Fruit fly (Drosophila melanogaster): Measurements from ENCODE around the gene Papst2.

Papst2 gene

DNA sequence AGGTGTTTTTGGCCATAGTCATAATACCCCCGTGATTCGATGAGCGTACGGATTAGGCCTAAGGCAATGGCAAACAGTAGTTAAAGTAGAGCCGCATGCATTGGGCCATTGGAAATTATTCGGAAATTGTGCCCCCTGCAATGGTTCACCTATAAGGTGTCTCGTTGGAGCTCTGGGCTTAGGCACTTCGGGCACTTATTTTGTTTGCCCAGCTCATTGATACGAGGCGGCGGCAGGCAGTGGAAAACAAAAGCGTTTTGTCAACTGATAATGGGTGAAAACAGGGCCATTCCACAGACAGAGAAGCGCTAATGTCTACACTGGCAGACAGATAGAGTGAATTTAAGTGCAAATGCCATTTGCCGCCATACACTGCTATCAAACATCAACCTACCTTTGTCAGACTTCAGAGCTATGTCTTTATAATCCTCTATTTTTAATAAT, 36.3 kb upstream of the Papst2 start (continued):
- TF ChIP-seq CG17829 (tag; optimal IDR thresholded peaks at IDR 0.05): no peak
- TF ChIP-seq CG17328 (GFP tag; IDR thresholded peaks at IDR 0.05): no peak
- TF ChIP-seq cas (GFP tag; IDR thresholded peaks at IDR 0.05): 0 out of 2 replicates have a peak, but pooled peaks have one; percentile 25
- TF ChIP-seq jing (GFP tag; optimal IDR thresholded peaks at IDR 0.05): no peak
- peak; percentile 46; the same call in 2 of the 3 replicates for TF ChIP-seq dysf (GFP tag; IDR thresholded peaks at IDR 0.05)
- TF ChIP-seq YL-1 (GFP tag; optimal IDR thresholded peaks at IDR 0.05): no peak
- TF ChIP-seq ind (GFP tag; optimal IDR thresholded peaks at IDR 0.05): no peak
- TF ChIP-seq tgo (GFP tag; IDR thresholded peaks at IDR 0.05): peak; percentile 53
- no peak for TF ChIP-seq CG9817 (tag; optimal IDR thresholded peaks at IDR 0.05)
- TF ChIP-seq sens (GFP tag): peak; percentile 75
- peak; percentile 10 for TF ChIP-seq Antp (GFP tag; optimal IDR thresholded peaks at IDR 0.05)
- peak; percentile 9 for TF ChIP-seq Fer1 (GFP tag; optimal IDR thresholded peaks at IDR 0.05)
- no peak for TF ChIP-seq sna (GFP tag; IDR thresholded peaks at IDR 0.05; ENCODE audit: partially characterized antibody)
- no peak for TF ChIP-seq org-1 (GFP tag; optimal IDR thresholded peaks at IDR 0.05)
- no peak for TF ChIP-seq CG11093 (GFP tag; IDR thresholded peaks at IDR 0.05)
- no peak for TF ChIP-seq Oaz (GFP tag; IDR thresholded peaks at IDR 0.05)
- no peak for TF ChIP-seq tin (GFP tag; optimal IDR thresholded peaks at IDR 0.05)
- TF ChIP-seq B-H2 (GFP tag; optimal IDR thresholded peaks at IDR 0.05): peak; percentile 39
- peak; percentile 41; the same call in 1 of the 3 replicates for TF ChIP-seq Aef1 (GFP tag; IDR thresholded peaks at IDR 0.05)
- 0 out of 3 replicates have a peak, but pooled peaks have one; percentile 6 for TF ChIP-seq CG17361 (GFP tag; IDR thresholded peaks at IDR 0.05)
- TF ChIP-seq phol (tag; optimal IDR thresholded peaks at IDR 0.05): no peak
- TF ChIP-seq ac (GFP tag; optimal IDR thresholded peaks at IDR 0.05): no peak
- no peak for TF ChIP-seq CG7963 (GFP tag; IDR thresholded peaks at IDR 0.05; ENCODE audit: partially characterized antibody)
- TF ChIP-seq Sry-β (GFP tag; optimal IDR thresholded peaks at IDR 0.05): no peak
- TF ChIP-seq so (GFP tag; IDR thresholded peaks at IDR 0.05): 0 out of 3 replicates have a peak, but pooled peaks have one; percentile 41
- no peak for TF ChIP-seq D19B (GFP tag; optimal IDR thresholded peaks at IDR 0.05)
- peak; percentile 41; the same call in 1 of the 2 replicates for TF ChIP-seq CG32532 (GFP tag; IDR thresholded peaks at IDR 0.05)
- peak; percentile 4 for TF ChIP-seq NfI (GFP tag; optimal IDR thresholded peaks at IDR 0.05)
- peak; percentile 51 for TF ChIP-seq kni (GFP tag; optimal IDR thresholded peaks at IDR 0.05)
- TF ChIP-seq Eip74EF (GFP tag; optimal IDR thresholded peaks at IDR 0.05): no peak
- TF ChIP-seq CG11456 (GFP tag; IDR thresholded peaks at IDR 0.05): peak; percentile 28; the same call in 1 of the 3 replicates
- peak; percentile 23 for TF ChIP-seq HHEX (GFP tag; optimal IDR thresholded peaks at IDR 0.05)
- no peak for TF ChIP-seq CG12299 (tag; optimal IDR thresholded peaks at IDR 0.05)
- TF ChIP-seq lab (GFP tag; optimal IDR thresholded peaks at IDR 0.05): peak; percentile 59
- no peak for TF ChIP-seq amos (GFP tag; IDR thresholded peaks at IDR 0.05; ENCODE audit: partially characterized antibody)
- peak; percentile 23 for TF ChIP-seq CG34376 (GFP tag; optimal IDR thresholded peaks at IDR 0.05)
- TF ChIP-seq CG8944 (GFP tag; optimal IDR thresholded peaks at IDR 0.05): no peak
- no peak for TF ChIP-seq pan (optimal IDR thresholded peaks at IDR 0.05)
- peak in 1 of 2 experiments; percentile 55 for TF ChIP-seq pan (GFP tag; optimal IDR thresholded peaks at IDR 0.05 in 1 of 2, IDR thresholded peaks at IDR 0.05 in 1 of 2)
- no peak for TF ChIP-seq gem (tag; optimal IDR thresholded peaks at IDR 0.05)
- no peak for TF ChIP-seq Six4 (GFP tag; optimal IDR thresholded peaks at IDR 0.05)
- TF ChIP-seq CG1024 (GFP tag; IDR thresholded peaks at IDR 0.05): no peak
- TF ChIP-seq caup (GFP tag; optimal IDR thresholded peaks at IDR 0.05; ENCODE audit: severe bottlenecking): peak; percentile 24
- TF ChIP-seq ems (GFP tag; optimal IDR thresholded peaks at IDR 0.05): no peak
- peak; percentile 79 for TF ChIP-seq Med (GFP tag)
- TF ChIP-seq insv (GFP tag; optimal IDR thresholded peaks at IDR 0.05): no peak
- TF ChIP-seq CG13123 (GFP tag; optimal IDR thresholded peaks at IDR 0.05): no peak
- no peak for TF ChIP-seq Nf-YC (tag; optimal IDR thresholded peaks at IDR 0.05)
- TF ChIP-seq Ssrp (tag; optimal IDR thresholded peaks at IDR 0.05): no peak
- TF ChIP-seq Dbx (GFP tag; IDR thresholded peaks at IDR 0.05): 0 out of 3 replicates have a peak, but pooled peaks have one; percentile 46

Data from whole organism, embryonic.